Worm (Caenorhabditis elegans) whole organism, late embryonic: Measurements from ENCODE around the gene ZC190.10.

Experiments used
- C08G9.2 ChIP-seq: sonication (generic microtip); optimal IDR thresholded peaks from 2 replicates; lab custom pipeline; 2016; ENCODE audit warnings: mild to moderate bottlenecking, missing genetic modification characterization, moderate library complexity, missing compliant biosample characterization
- F13H6.1 ChIP-seq: sonication (generic microtip); optimal IDR thresholded peaks from 2 replicates; lab custom pipeline; 2016; ENCODE audit warnings: missing genetic modification characterization, missing compliant biosample characterization
- ama-1 ChIP-seq: fragments of 150-350 bp; optimal IDR thresholded peaks from 2 replicates; lab custom pipeline; 2014
- ceh-18 ChIP-seq: sonication (generic microtip); optimal IDR thresholded peaks from 2 replicates; lab custom pipeline; 2016; ENCODE audit warnings: missing genetic modification characterization, missing compliant biosample characterization
- ceh-2 ChIP-seq: sonication (generic microtip); optimal IDR thresholded peaks from 2 replicates; lab custom pipeline; 2016; ENCODE audit warnings: missing genotype, missing genetic modification characterization, missing compliant biosample characterization
- ceh-30 ChIP-seq: fragments of 150-350 bp; optimal IDR thresholded peaks from 2 replicates; lab custom pipeline; 2014; ENCODE audit warnings: missing biosample characterization, missing genetic modification characterization
- ceh-31 ChIP-seq: sonication (generic microtip); optimal IDR thresholded peaks from 2 replicates; lab custom pipeline; 2016; ENCODE audit warnings: missing genetic modification characterization, missing compliant biosample characterization
- ceh-34 ChIP-seq: sonication (generic microtip); optimal IDR thresholded peaks from 2 replicates; lab custom pipeline; 2016; ENCODE audit warnings: mild to moderate bottlenecking, missing genetic modification characterization, missing compliant biosample characterization
- ceh-45 ChIP-seq: fragments of 200-800 bp; sonication (Bioruptor generic); IDR thresholded peaks from 2 replicates; pipeline ENCODE4 v1.3.6; 2022; ENCODE audit warnings: missing genetic modification reagents, missing genetic modification characterization, missing compliant biosample characterization
- ceh-48 ChIP-seq: sonication (generic microtip); optimal IDR thresholded peaks from 2 replicates; lab custom pipeline; 2016; ENCODE audit warnings: missing genetic modification characterization, inconsistent platforms, missing compliant biosample characterization
- dmd-4 ChIP-seq: sonication (generic microtip); optimal IDR thresholded peaks from 2 replicates; lab custom pipeline; 2016; ENCODE audit warnings: borderline replicate concordance, missing genetic modification characterization, missing compliant biosample characterization
- elt-2 ChIP-seq: sonication (generic microtip); optimal IDR thresholded peaks from 2 replicates; lab custom pipeline; 2016; ENCODE audit warnings: missing genetic modification reagents, missing genetic modification characterization, missing compliant biosample characterization
- elt-4 ChIP-seq: sonication (generic microtip); optimal IDR thresholded peaks from 2 replicates; lab custom pipeline; 2016; ENCODE audit warnings: missing genetic modification characterization, missing compliant biosample characterization
- hlh-30 ChIP-seq: sonication (generic microtip); optimal IDR thresholded peaks from 2 replicates; lab custom pipeline; 2017; ENCODE audit warnings: antibody characterized with exemption, missing genetic modification characterization, missing compliant biosample characterization; ENCODE audit not compliant: insufficient read depth
- hlh-6 ChIP-seq: sonication (generic microtip); optimal IDR thresholded peaks from 2 replicates; lab custom pipeline; 2016; ENCODE audit warnings: missing genotype, missing genetic modification characterization, missing compliant biosample characterization
- hlh-8 ChIP-seq: sonication (generic microtip); optimal IDR thresholded peaks from 2 replicates; lab custom pipeline; 2016; ENCODE audit warnings: missing genotype, missing genetic modification characterization, missing compliant biosample characterization
- madf-2 ChIP-seq: sonication (generic microtip); optimal IDR thresholded peaks from 2 replicates; lab custom pipeline; 2017; ENCODE audit warnings: missing genetic modification characterization, missing compliant biosample characterization
- mec-3 ChIP-seq: sonication (generic microtip); optimal IDR thresholded peaks from 2 replicates; lab custom pipeline; 2016; ENCODE audit warnings: borderline replicate concordance, missing genetic modification characterization, missing compliant biosample characterization
- odd-2 ChIP-seq: sonication (generic microtip); optimal IDR thresholded peaks from 2 replicates; lab custom pipeline; 2017; ENCODE audit warnings: antibody characterized with exemption, mild to moderate bottlenecking, missing genetic modification characterization, missing compliant biosample characterization
- pag-3 ChIP-seq: sonication (generic microtip); optimal IDR thresholded peaks from 2 replicates; lab custom pipeline; 2016; ENCODE audit warnings: missing compliant biosample characterization, missing genetic modification characterization, borderline replicate concordance
- pat-9 ChIP-seq: fragments of 200-800 bp; sonication (Bioruptor generic); optimal IDR thresholded peaks from 2 replicates; lab custom pipeline; 2018; ENCODE audit warnings: mild to moderate bottlenecking, missing genetic modification characterization, moderate library complexity, missing compliant biosample characterization
- pqm-1 ChIP-seq: sonication (generic microtip); optimal IDR thresholded peaks from 2 replicates; lab custom pipeline; 2016; ENCODE audit warnings: missing genetic modification characterization, missing compliant biosample characterization
- ref-2 ChIP-seq: sonication (generic microtip); optimal IDR thresholded peaks from 2 replicates; lab custom pipeline; 2016; ENCODE audit warnings: missing genetic modification characterization, missing compliant biosample characterization
- rnt-1 ChIP-seq: sonication (generic microtip); optimal IDR thresholded peaks from 2 replicates; lab custom pipeline; 2016; ENCODE audit warnings: missing genetic modification characterization, missing compliant biosample characterization
- syd-9 ChIP-seq: sonication (generic microtip); optimal IDR thresholded peaks from 2 replicates; lab custom pipeline; 2016; ENCODE audit warnings: mild to moderate bottlenecking, missing genetic modification characterization, moderate library complexity, missing compliant biosample characterization
- tbx-2 ChIP-seq: sonication (generic microtip); optimal IDR thresholded peaks from 2 replicates; lab custom pipeline; 2016; ENCODE audit warnings: missing genetic modification characterization, missing compliant biosample characterization
- tbx-7 ChIP-seq: sonication (generic microtip); optimal IDR thresholded peaks from 2 replicates; lab custom pipeline; 2016; ENCODE audit warnings: missing genotype, missing genetic modification characterization, missing compliant biosample characterization
- unc-3 ChIP-seq, 2 experiments: fragments of 200-800 bp in 1 of 2; sonication (Bioruptor generic) in 1 of 2; sonication (generic microtip) in 1 of 2; conservative IDR thresholded peaks in 1 of 2; optimal IDR thresholded peaks in 1 of 2; 2 replicates each; pipeline versions ENCODE4 v1.3.6 to Lab custom; 2016 to 2022; ENCODE audit warnings: missing compliant biosample characterization in 2 of 2, missing genetic modification characterization in 2 of 2, missing genetic modification reagents in 1 of 2
- unc-55 ChIP-seq: sonication (generic microtip); optimal IDR thresholded peaks from 2 replicates; lab custom pipeline; 2017; ENCODE audit warnings: missing biosample characterization, missing genetic modification reagents, missing genetic modification characterization
- zip-5 ChIP-seq: sonication (generic microtip); optimal IDR thresholded peaks from 2 replicates; lab custom pipeline; 2016; ENCODE audit warnings: missing genetic modification characterization, missing compliant biosample characterization

ZC190.10 gene

DNA sequence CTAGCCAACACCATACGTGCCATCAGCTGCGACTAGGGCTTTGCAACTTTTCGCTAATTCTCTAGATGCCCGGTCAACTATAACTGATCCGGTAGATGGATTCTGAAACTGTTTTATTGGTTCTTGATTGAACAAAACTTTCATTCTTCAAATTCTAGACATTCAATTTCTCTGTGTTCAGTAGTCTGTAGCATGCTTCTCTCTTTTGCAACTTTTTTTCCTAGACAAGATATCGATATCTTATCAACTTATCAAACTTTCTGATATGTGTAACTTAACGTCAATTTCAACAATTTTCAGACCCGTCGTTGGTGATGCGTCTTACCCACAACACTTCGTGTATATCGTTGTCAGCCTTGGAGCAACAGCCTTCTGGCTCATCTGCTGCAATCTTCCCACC, 30.4 kb downstream of the ZC190.10 start, which contains the start of gene ZC190.4:
ZC190.4 (plus strand) TSS at position 301 of the 400 bp plus-strand sequence.
- TF ChIP-seq madf-2 (tag; lab: Kevin White, UChicago), result no peak
- TF ChIP-seq ceh-48, result no peak
- no peak for TF ChIP-seq zip-5 (tag; lab: Kevin White, UChicago)
- no peak for TF ChIP-seq pat-9
- TF ChIP-seq ceh-34 (tag; lab: Kevin White, UChicago), result no peak
- TF ChIP-seq elt-4 (tag; lab: Kevin White, UChicago), result no peak
- TF ChIP-seq ceh-18, result no peak
- TF ChIP-seq odd-2 (tag; lab: Kevin White, UChicago), result no peak
- TF ChIP-seq ref-2 (tag; lab: Kevin White, UChicago), result no peak
- no peak for TF ChIP-seq pag-3 (tag; lab: Kevin White, UChicago)

DNA sequence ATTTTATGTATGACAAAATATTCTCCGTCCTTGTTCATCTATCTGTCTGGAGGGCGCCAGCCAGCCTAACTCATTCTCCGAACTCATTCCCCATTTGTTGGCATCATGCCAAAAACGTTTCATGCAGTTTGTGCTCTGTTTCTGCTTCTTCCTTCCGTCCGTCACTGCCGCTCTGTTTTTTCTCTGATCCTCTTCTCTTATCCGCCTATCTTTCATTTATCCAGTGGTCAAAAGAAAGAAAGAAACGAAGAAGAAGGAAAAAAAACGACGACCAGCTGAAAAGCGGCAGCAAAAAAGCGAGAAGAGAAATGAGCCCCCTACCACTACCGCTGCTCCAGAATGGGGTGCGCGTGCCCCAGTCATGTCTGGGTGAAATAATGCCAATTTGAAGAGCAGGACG, 33.1 kb downstream of the ZC190.10 start:
- no peak for TF ChIP-seq F13H6.1 (tag; lab: Kevin White, UChicago)
- no peak for TF ChIP-seq C08G9.2 (tag; lab: Kevin White, UChicago)
- peak; percentile 13 for TF ChIP-seq dmd-4 (tag; lab: Kevin White, UChicago)
- TF ChIP-seq, all 69 proteins: peak for 1

DNA sequence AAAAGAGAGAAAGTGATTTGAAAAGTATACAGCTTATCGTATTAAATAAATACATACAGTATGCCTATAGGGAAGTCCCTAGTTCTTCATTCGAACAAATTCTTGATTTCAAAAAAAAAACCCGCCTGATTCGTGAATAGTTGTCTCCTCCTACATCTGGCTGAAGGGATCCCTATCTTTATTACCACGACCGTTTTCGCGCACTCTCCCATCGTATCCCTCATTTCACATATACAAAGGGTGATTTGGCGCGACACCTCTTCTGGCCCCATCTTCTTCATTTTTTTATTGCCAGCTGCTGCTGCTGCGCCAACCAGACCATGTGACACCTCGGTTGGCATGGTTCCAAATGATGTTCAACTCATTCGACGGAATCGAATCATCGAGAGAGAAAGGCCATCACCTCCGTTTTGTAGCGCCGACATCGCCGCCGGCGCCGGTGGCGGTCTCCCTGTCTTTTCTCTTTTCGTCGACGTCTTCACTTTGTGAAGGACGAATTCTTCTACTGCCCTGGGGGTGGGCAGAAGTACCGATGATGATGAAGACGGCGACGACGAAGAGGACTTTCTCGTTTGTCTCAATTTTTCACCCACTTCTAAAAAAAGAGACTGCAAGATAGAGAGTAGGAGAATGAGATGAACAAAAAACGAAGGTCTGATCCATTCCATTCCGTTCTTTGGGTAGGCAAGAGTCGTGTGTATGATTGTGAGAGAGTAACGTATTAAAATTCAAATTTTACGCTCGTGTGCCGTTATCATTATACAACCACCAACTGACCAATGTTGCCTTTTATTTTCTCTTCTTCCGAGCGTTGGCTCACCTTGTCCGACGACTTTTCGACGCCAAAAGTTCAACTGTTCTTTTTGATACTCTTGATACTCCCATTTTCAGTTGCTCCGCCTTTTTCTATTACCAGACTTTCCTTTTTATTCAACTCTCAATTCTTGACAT, 33.8 kb downstream of the ZC190.10 start:
- TF ChIP-seq tbx-7 (tag; lab: Kevin White, UChicago) (no peak), mec-3 (tag; lab: Kevin White, UChicago) (no peak), ceh-2 (tag; lab: Kevin White, UChicago) (no peak), tbx-2 (tag; lab: Kevin White, UChicago) (peak; percentile 9), ceh-34 (tag; lab: Kevin White, UChicago) (no peak), hlh-30 (tag; lab: Kevin White, UChicago) (peak; percentile 7), hlh-6 (no peak), ceh-45 (GFP tag; lab: Robert Waterston, UW) (no peak)

DNA sequence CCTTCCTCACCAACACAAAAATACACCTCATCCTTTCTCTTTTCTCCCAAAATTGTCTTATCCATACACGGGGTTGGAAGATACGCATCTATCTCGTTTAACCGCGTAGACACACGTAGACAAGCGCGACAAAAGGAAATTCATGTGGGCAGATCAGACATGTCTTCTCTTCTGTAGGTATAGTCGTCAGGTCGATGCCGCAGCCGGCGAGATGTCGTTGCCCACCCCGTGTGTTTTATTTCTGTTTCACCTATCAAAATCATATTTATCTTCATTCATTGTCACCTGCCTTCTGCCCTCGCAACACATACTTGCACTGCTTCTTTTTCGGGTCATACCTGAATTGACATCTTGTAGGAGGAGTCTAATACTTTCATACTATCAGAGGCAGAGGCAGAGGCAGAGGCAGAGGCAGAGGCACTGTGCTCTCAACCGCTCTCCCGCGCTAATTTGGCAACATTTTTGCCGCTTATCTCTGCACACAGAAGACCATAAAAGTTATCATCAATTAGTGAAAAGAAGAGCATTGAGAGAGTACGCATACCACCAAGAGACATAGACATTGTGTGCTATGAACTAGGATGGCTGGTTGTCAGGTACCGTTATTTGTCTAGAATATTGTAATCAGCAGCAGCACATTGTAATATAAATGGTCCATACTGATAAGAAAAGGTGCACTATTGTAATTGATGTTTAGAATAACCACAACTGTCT, 34.7 kb downstream of the ZC190.10 start:
- TF ChIP-seq ceh-30 (tag; lab: Kevin White, UChicago) (no peak), rnt-1 (peak; percentile 22), ceh-31 (tag; lab: Kevin White, UChicago) (no peak), pqm-1 (tag; lab: Kevin White, UChicago) (peak; percentile 37), ama-1 (lab: Kevin White, UChicago) (no peak), elt-2 (peak; percentile 98)

DNA sequence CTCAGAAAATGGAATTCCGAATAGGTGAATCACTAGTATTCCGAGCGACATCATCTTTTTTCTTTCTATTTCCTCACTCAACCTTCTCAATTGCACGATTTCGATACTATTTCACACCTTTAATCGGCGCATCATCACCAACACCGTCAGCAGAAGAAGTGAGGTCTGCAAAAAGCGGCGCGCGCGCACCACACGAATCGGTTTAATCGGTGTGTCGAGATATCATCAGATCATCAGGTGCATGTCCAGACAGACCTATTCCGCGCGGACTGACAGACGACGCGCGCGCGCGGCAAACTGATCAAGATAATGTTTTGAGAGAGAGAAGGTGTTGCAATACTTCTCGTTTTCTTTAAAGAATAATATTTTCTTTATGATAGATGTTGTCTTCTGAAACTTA, 35.6 kb downstream of the ZC190.10 start:
- TF ChIP-seq pag-3 (tag; lab: Kevin White, UChicago) (no peak), rnt-1 (peak; percentile 20)

DNA sequence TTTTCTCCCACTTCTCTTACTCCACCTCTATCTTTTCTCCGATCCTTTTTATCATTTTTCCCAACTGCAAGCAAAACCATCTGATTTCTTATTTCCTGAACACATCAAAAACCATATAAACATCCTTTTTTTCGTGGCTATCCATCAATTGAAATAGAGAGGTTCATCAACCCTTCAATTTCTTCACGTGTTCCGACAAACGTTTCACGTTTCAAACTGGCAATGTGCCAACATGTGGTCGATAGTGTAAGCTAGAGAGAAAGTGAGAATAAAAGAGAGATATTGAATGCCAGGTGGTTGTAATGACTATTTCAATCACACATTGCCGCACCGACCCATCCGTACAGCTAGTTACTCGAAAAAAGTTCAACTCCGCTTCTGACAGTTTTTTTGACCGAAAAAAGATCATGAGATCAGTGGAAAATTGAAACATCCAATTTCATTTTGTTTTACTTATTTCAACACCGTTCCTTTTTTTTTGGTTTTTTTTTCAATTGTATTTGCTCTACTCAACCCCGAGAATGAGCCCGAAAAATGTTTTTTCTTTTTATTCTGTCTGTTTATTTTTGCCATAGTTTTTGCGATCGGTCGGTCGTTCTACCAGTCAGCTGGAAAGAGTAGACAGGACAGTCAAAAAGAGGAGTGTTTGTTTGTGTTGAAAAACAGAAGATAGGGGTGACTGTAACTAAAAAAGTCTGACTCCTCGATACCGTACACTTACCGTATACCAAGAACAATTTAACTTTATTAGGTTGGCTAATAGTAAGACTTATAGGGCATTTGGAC, 37.3 kb downstream of the ZC190.10 start:
- no peak for TF ChIP-seq ceh-30 (tag; lab: Kevin White, UChicago)
- TF ChIP-seq unc-3 (GFP tag; conservative IDR thresholded peaks at IDR 0.05; lab: Robert Waterston, UW), result no peak
- no peak for TF ChIP-seq unc-3 (tag; optimal IDR thresholded peaks at IDR 0.05; lab: Kevin White, UChicago)
- TF ChIP-seq syd-9 (tag; lab: Kevin White, UChicago), result no peak
- no peak for TF ChIP-seq pat-9
- peak; percentile 56 for TF ChIP-seq rnt-1
- TF ChIP-seq ceh-18, result peak; percentile 49
- TF ChIP-seq hlh-8 (tag; lab: Kevin White, UChicago), result peak; percentile 34
- peak; percentile 37 for TF ChIP-seq unc-55 (GFP tag; lab: Kevin White, UChicago)
